Worm (Caenorhabditis elegans): ENCODE results near the gene F49E12.10.

F49E12.10 gene

ce11 chrII:8409538-8409937, 18.7 kb downstream of the F49E12.10 start (continued):
- TF ChIP-seq ztf-25 (GFP tag; IDR thresholded peaks at IDR 0.05): no peak
- TF ChIP-seq ceh-58 (GFP tag; IDR thresholded peaks at IDR 0.05): no peak
- TF ChIP-seq ceh-27 (GFP tag; optimal IDR thresholded peaks at IDR 0.05): no peak

ce11 chrII:8411002-8411401, 20.2 kb downstream of the F49E12.10 start:
- TF ChIP-seq F57C9.4 (tag; optimal IDR thresholded peaks at IDR 0.05) (no peak), unc-130 (GFP tag; optimal IDR thresholded peaks at IDR 0.05) (no peak), lin-54 (GFP tag; optimal IDR thresholded peaks at IDR 0.05) (no peak), B0336.3 (GFP tag; IDR thresholded peaks at IDR 0.05) (no peak), ceh-91 (GFP tag; IDR thresholded peaks at IDR 0.05) (no peak), somi-1 (GFP tag; optimal IDR thresholded peaks at IDR 0.05) (no peak), F37B4.10 (GFP tag; IDR thresholded peaks at IDR 0.05) (no peak)

ce11 chrII:8412061-8412721, 21.3 kb downstream of the F49E12.10 start, which contains the start of gene efl-3:
Gene efl-3 (plus strand): TSS chrII:8412671.
- TF ChIP-seq bed-1 (GFP tag; IDR thresholded peaks at IDR 0.05): no peak
- TF ChIP-seq nhr-80 (tag; optimal IDR thresholded peaks at IDR 0.05): peak; percentile 74

- TF ChIP-seq F55B11.4 (tag; optimal IDR thresholded peaks at IDR 0.05; ENCODE audit: borderline replicate concordance, insufficient read depth) (no peak), nhr-80 (tag; optimal IDR thresholded peaks at IDR 0.05) (peak; percentile 0), nfya-1 (tag; optimal IDR thresholded peaks at IDR 0.05; ENCODE audit: borderline replicate concordance, insufficient read depth) (no peak), bed-2 (GFP tag; IDR thresholded peaks at IDR 0.05) (no peak)
Measured at ce11 chrII:8412935-8413334, 22.1 kb downstream of the F49E12.10 start.

- TF ChIP-seq B0019.2 (GFP tag; conservative IDR thresholded peaks at IDR 0.05) (no peak), ccch-3 (GFP tag; optimal IDR thresholded peaks at IDR 0.05) (no peak), B0261.1 (tag; optimal IDR thresholded peaks at IDR 0.05) (no peak), hsf-1 (GFP tag; IDR thresholded peaks at IDR 0.05) (no peak), ceh-79 (tag; optimal IDR thresholded peaks at IDR 0.05) (no peak), ceh-58 (GFP tag; IDR thresholded peaks at IDR 0.05) (no peak), madf-3 (GFP tag; IDR thresholded peaks at IDR 0.05) (no peak), akir-1 (GFP tag; optimal IDR thresholded peaks at IDR 0.05) (no peak), bed-1 (GFP tag; IDR thresholded peaks at IDR 0.05) (no peak)
Measured at ce11 chrII:8415035-8415434, 24.2 kb downstream of the F49E12.10 start.

ce11 chrII:8415462-8416037, 24.7 kb downstream of the F49E12.10 start:
- TF ChIP-seq nhr-179 (tag; optimal IDR thresholded peaks at IDR 0.05): no peak
- no peak for TF ChIP-seq zim-3 (tag; optimal IDR thresholded peaks at IDR 0.05)
- TF ChIP-seq Y95B8A.8 (GFP tag; IDR thresholded peaks at IDR 0.05): no peak
- TF ChIP-seq akir-1 (GFP tag; optimal IDR thresholded peaks at IDR 0.05): no peak
- TF ChIP-seq mcd-1 (GFP tag; IDR thresholded peaks at IDR 0.05): no peak
- TF ChIP-seq F57A8.1 (GFP tag; optimal IDR thresholded peaks at IDR 0.05): no peak
- TF ChIP-seq ceh-79 (tag; optimal IDR thresholded peaks at IDR 0.05): no peak
- no peak for TF ChIP-seq lir-1 (GFP tag; conservative IDR thresholded peaks at IDR 0.05)
- no peak for TF ChIP-seq ekl-4 (GFP tag; IDR thresholded peaks at IDR 0.05)

All from whole organism, young adult.